Worm (Caenorhabditis elegans) whole organism, early embryonic: Measurements from ENCODE around the gene F37A8.5.

Experiments
- ama-1 ChIP-seq: fragments of 150-350 bp; optimal IDR thresholded peaks from 2 replicates; lab custom pipeline; 2014
- ets-7 ChIP-seq: sonication (generic microtip); optimal IDR thresholded peaks from 2 replicates; lab custom pipeline; 2016; ENCODE audit warnings: missing genotype, missing genetic modification characterization, missing compliant biosample characterization
- pes-1 ChIP-seq: fragments of 200-800 bp; sonication (Bioruptor generic); IDR thresholded peaks from 2 replicates; pipeline ENCODE4 v1.3.6; 2022; ENCODE audit warnings: missing genetic modification reagents, missing genetic modification characterization, missing compliant biosample characterization
- sea-1 ChIP-seq: fragments of 200-800 bp; sonication (Bioruptor generic); conservative IDR thresholded peaks from 2 replicates; pipeline ENCODE4 v1.3.6; 2022; ENCODE audit warnings: missing genetic modification characterization, missing compliant biosample characterization
- tra-4 ChIP-seq: sonication (generic microtip); optimal IDR thresholded peaks from 2 replicates; lab custom pipeline; 2017; ENCODE audit warnings: missing genetic modification characterization, missing compliant biosample characterization

ce11 chrIII:3994457-3994856, 38.0 kb downstream of the F37A8.5 start:
- TF ChIP-seq sea-1 (GFP tag; lab: Robert Waterston, UW) (no peak), ama-1 (lab: Kevin White, UChicago) (no peak), ets-7 (tag; lab: Kevin White, UChicago) (no peak), pes-1 (GFP tag; lab: Robert Waterston, UW) (no peak), tra-4 (tag; lab: Kevin White, UChicago) (no peak)
